Fruit fly (Drosophila melanogaster): Measurements from ENCODE around the gene Sirup.

The Sirup gene

dm6 chr2L:7997290-7998079, 1.2 kb upstream of the Sirup start:
- TF ChIP-seq bab1 (GFP tag; optimal IDR thresholded peaks at IDR 0.05): no peak
- TF ChIP-seq CG5204 (GFP tag; optimal IDR thresholded peaks at IDR 0.05): no peak
- no peak for TF ChIP-seq Clk (GFP tag; optimal IDR thresholded peaks at IDR 0.05)
- TF ChIP-seq CG11617 (GFP tag; optimal IDR thresholded peaks at IDR 0.05): no peak
- no peak for TF ChIP-seq CG12768 (GFP tag; optimal IDR thresholded peaks at IDR 0.05)
- TF ChIP-seq CG1620 (GFP tag; optimal IDR thresholded peaks at IDR 0.05): no peak

- no peak for TF ChIP-seq CG7101 (tag; optimal IDR thresholded peaks at IDR 0.05)
- TF ChIP-seq pad (GFP tag; optimal IDR thresholded peaks at IDR 0.05): no peak
- TF ChIP-seq tj (GFP tag; optimal IDR thresholded peaks at IDR 0.05): no peak
- TF ChIP-seq ovo (GFP tag; optimal IDR thresholded peaks at IDR 0.05): no peak
- no peak for TF ChIP-seq bab1 (GFP tag; optimal IDR thresholded peaks at IDR 0.05)
- no peak for TF ChIP-seq cnc (optimal IDR thresholded peaks at IDR 0.05)
- TF ChIP-seq CG11617 (GFP tag; optimal IDR thresholded peaks at IDR 0.05): no peak
- no peak for TF ChIP-seq CG33017 (tag; optimal IDR thresholded peaks at IDR 0.05)
- TF ChIP-seq Mnt (GFP tag; optimal IDR thresholded peaks at IDR 0.05): no peak
- no peak for TF ChIP-seq CG5204 (GFP tag; optimal IDR thresholded peaks at IDR 0.05)
- TF ChIP-seq CG12768 (GFP tag; optimal IDR thresholded peaks at IDR 0.05): no peak
Measured at dm6 chr2L:7998080-7998457, 600 bp upstream of the Sirup start, which contains the start of gene CG7227. Gene CG7227 (minus strand): TSS chr2L:7998151.

- TF ChIP-seq Mnt (GFP tag; optimal IDR thresholded peaks at IDR 0.05) (peak; percentile 46), kay (GFP tag; ENCODE audit: borderline replicate concordance) (peak; percentile 92), CG14711 (tag; optimal IDR thresholded peaks at IDR 0.05) (peak; percentile 28), cic (GFP tag; optimal IDR thresholded peaks at IDR 0.05) (peak; percentile 57), CG33017 (tag; optimal IDR thresholded peaks at IDR 0.05) (peak; percentile 67), tj (GFP tag; optimal IDR thresholded peaks at IDR 0.05) (no peak), CG7045 (GFP tag; optimal IDR thresholded peaks at IDR 0.05) (peak; percentile 66), CG11617 (GFP tag; optimal IDR thresholded peaks at IDR 0.05) (peak; percentile 27), Hr96 (GFP tag; optimal IDR thresholded peaks at IDR 0.05) (no peak), CG12768 (GFP tag; optimal IDR thresholded peaks at IDR 0.05) (peak; percentile 70)
Measured at dm6 chr2L:8000578-8001040, 1.9 kb downstream of the Sirup start.

dm6 chr2L:8001694-8002627, 3.3 kb downstream of the Sirup start:
- no peak for TF ChIP-seq Hr96 (GFP tag; optimal IDR thresholded peaks at IDR 0.05)
- TF ChIP-seq pad (GFP tag; optimal IDR thresholded peaks at IDR 0.05): peak; percentile 19
- TF ChIP-seq Mnt (GFP tag; optimal IDR thresholded peaks at IDR 0.05): peak; percentile 9
- TF ChIP-seq CG11617 (GFP tag; optimal IDR thresholded peaks at IDR 0.05): no peak
- TF ChIP-seq bab1 (GFP tag; optimal IDR thresholded peaks at IDR 0.05): peak; percentile 24
- peak; percentile 48 for TF ChIP-seq CG14711 (tag; optimal IDR thresholded peaks at IDR 0.05)
- TF ChIP-seq CG33017 (tag; optimal IDR thresholded peaks at IDR 0.05): peak; percentile 14
- TF ChIP-seq CG7101 (tag; optimal IDR thresholded peaks at IDR 0.05): peak; percentile 40
- peak; percentile 77 for TF ChIP-seq kay (GFP tag; ENCODE audit: borderline replicate concordance)
- TF ChIP-seq toe (GFP tag; optimal IDR thresholded peaks at IDR 0.05): no peak
- TF ChIP-seq tj (GFP tag; optimal IDR thresholded peaks at IDR 0.05): no peak
- TF ChIP-seq ovo (GFP tag; optimal IDR thresholded peaks at IDR 0.05): no peak
- no peak for TF ChIP-seq cnc (optimal IDR thresholded peaks at IDR 0.05)

dm6 chr2L:8004072-8004471, 5.4 kb downstream of the Sirup start, which contains the start of gene Wwox:
Gene Wwox (minus strand): TSS chr2L:8004286.
- TF ChIP-seq bab1 (GFP tag; optimal IDR thresholded peaks at IDR 0.05): no peak
- peak; percentile 93 for TF ChIP-seq kay (GFP tag; ENCODE audit: borderline replicate concordance)

dm6 chr2L:8006038-8006437, 7.4 kb downstream of the Sirup start:
- peak; percentile 63 for TF ChIP-seq CG5204 (GFP tag; optimal IDR thresholded peaks at IDR 0.05)
- TF ChIP-seq toe (GFP tag; optimal IDR thresholded peaks at IDR 0.05): peak; percentile 68
- TF ChIP-seq CG7101 (tag; optimal IDR thresholded peaks at IDR 0.05): peak; percentile 58
- peak; percentile 50 for TF ChIP-seq CG12768 (GFP tag; optimal IDR thresholded peaks at IDR 0.05)
- TF ChIP-seq tj (GFP tag; optimal IDR thresholded peaks at IDR 0.05): no peak
- TF ChIP-seq CG33017 (tag; optimal IDR thresholded peaks at IDR 0.05): peak; percentile 62
- TF ChIP-seq cic (GFP tag; optimal IDR thresholded peaks at IDR 0.05): peak; percentile 89
- TF ChIP-seq CG7045 (GFP tag; optimal IDR thresholded peaks at IDR 0.05): peak; percentile 74
- no peak for TF ChIP-seq pad (GFP tag; optimal IDR thresholded peaks at IDR 0.05)
- TF ChIP-seq bab1 (GFP tag; optimal IDR thresholded peaks at IDR 0.05): no peak
- TF ChIP-seq Clk (GFP tag; optimal IDR thresholded peaks at IDR 0.05): peak; percentile 16
- peak; percentile 44 for TF ChIP-seq CG14711 (tag; optimal IDR thresholded peaks at IDR 0.05)
